Fruit fly (Drosophila melanogaster): ENCODE results near the gene NK7.1.

DNA sequence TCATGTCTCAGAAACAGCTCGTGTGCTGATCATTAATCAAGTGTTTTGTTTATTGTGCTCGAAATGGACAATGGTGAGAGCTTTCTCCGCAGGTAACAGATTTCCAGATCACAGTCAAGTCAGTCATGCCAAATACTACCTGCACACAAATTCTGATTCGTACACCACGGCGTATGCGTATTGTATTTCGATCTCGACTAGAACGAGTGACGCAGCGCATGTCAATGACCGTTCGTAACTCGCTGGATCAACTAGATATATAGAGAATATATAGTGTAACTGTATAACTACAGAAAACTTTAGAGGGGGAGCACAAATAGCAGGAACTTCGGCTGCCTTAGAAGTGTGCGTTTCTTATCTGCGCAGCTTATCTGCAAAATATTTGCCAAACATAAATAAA is 76.1 kb downstream of the NK7.1 start:
- TF ChIP-seq CG8478 (optimal IDR thresholded peaks at IDR 0.05) = no peak
- TF ChIP-seq CTCF (optimal IDR thresholded peaks at IDR 0.05) = no peak
